Worm (Caenorhabditis elegans): Measurements from ENCODE around the gene ZC250.2.

The ZC250.2 gene

DNA sequence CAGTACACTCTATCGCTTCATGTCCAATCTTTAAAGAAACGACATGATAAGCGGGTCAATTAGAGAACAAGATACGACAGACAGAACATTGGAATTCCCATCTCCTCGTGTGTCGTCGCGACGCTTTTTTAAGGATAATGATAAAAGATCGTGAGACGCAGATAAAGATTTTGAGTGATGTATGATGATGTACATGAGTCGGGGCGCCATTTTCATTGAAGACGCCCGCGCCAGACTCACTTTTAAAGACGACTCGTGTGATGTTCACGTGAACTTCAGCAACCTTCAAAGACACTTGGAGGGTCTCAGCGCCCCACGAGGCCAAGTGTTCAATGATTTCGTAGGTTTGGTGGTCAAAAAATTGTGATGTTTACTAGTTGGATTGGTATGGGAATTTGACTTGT is 23.8 kb upstream of the ZC250.2 start (continued):
- peak; percentile 42 for TF ChIP-seq lin-39 (tag; optimal IDR thresholded peaks at IDR 0.05)

DNA sequence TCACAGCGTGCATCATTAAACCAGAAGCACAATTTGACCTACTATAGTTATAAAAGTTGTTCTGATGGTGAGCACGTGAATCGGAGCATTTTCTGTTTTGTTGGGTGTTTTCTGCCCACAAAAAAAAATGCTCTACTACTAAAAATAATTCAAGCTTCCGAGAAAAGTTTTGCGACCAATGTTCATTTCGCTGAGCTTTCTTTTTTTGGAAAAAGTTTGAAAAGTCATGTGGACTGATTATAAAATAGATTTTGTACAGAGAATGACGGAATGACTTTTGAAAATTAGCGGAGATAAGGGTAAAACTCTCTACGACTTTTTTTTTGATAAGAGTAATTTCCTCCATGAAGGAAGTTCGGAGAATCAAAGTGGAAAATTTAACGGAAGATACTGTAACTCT is 22.6 kb upstream of the ZC250.2 start:
- TF ChIP-seq pqm-1 (tag; optimal IDR thresholded peaks at IDR 0.05): peak; percentile 69
- peak; percentile 81 for TF ChIP-seq elt-2 (tag; optimal IDR thresholded peaks at IDR 0.05)
- no peak for TF ChIP-seq fkh-2 (tag; optimal IDR thresholded peaks at IDR 0.05)
- no peak for TF ChIP-seq nhr-25 (tag; optimal IDR thresholded peaks at IDR 0.05)

DNA sequence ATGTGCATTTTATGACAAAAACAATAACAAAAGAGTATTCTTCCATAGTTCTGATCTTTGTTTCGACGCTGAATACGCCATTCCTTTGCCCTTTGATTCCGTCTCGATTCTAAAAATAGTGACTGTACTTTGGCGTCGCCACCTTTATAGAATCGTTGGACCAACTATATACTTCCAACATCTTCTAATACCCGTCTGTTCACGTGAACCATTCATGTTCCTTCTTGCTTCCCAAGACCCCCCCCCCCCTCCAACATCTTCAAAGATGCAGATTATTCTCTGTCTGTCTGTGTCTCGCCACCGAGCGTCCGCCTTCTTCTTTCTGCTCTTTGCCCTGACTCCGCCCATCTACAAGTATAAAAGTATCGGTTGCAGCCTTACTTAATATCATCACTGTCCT is 22.1 kb upstream of the ZC250.2 start:
- TF ChIP-seq nhr-237 (tag; optimal IDR thresholded peaks at IDR 0.05): no peak
- no peak for TF ChIP-seq ceh-28 (tag; optimal IDR thresholded peaks at IDR 0.05)
- TF ChIP-seq nhr-23 (tag; optimal IDR thresholded peaks at IDR 0.05): peak; percentile 14
- TF ChIP-seq elt-3 (tag; optimal IDR thresholded peaks at IDR 0.05): no peak
- TF ChIP-seq zag-1 (tag; optimal IDR thresholded peaks at IDR 0.05): no peak
- no peak for TF ChIP-seq lin-39 (tag; optimal IDR thresholded peaks at IDR 0.05)
- TF ChIP-seq mdl-1 (tag; optimal IDR thresholded peaks at IDR 0.05): no peak
- TF ChIP-seq fos-1 (tag; optimal IDR thresholded peaks at IDR 0.05): no peak

DNA sequence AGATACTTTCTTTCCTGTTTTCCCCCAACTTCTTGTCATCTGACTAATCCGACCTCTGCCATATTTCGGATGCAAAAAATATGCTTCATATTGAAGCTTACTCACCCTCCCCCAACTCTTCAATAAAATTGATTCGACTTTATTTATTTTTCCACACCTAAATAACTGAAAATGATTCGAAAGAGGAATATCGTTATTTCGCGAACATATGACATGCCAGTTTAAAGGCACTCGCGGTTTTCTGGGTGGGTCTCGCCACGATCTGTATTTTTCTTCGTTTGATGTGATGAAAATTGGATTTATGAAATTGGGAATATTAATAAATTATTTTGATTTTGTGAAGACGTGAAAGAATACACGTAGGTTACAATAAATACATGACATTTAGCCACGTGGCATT is 20.5 kb upstream of the ZC250.2 start, which contains the start of gene F44E7.3:
TSS of gene F44E7.3 (plus strand) at position 319 of the 400 bp plus-strand sequence.
- TF ChIP-seq ztf-4 (tag; optimal IDR thresholded peaks at IDR 0.05) (no peak), lin-15B (tag; optimal IDR thresholded peaks at IDR 0.05) (no peak), ama-1 (optimal IDR thresholded peaks at IDR 0.05) (peak; percentile 26), nhr-23 (tag; optimal IDR thresholded peaks at IDR 0.05) (peak; percentile 27)

DNA sequence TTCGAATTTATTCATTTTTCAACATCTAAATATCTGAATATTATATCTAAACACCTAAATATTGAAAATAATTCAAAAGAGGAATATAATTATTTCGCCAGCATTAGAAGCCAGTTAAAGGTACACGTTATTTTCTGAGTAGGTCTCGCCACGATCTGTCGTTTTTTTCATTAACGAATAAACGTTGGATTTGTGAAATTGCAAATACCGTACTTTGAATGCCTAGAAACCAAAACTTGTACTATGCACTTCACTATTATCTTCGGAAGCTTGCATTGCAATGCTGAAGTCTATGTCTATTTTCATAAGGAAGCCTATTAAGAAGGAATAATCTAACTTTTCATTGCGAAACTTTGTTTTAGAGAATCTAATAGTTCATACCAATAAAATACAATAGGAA is 19.6 kb upstream of the ZC250.2 start:
- TF ChIP-seq fkh-10 (GFP tag; optimal IDR thresholded peaks at IDR 0.05): no peak
- TF ChIP-seq elt-1 (tag; optimal IDR thresholded peaks at IDR 0.05): no peak
- TF ChIP-seq ceh-16 (tag; optimal IDR thresholded peaks at IDR 0.05): no peak
- no peak for TF ChIP-seq nhr-237 (tag; optimal IDR thresholded peaks at IDR 0.05)
- TF ChIP-seq nhr-67 (tag; optimal IDR thresholded peaks at IDR 0.05): no peak
- no peak for TF ChIP-seq unc-62 (GFP tag; optimal IDR thresholded peaks at IDR 0.05)
- no peak for TF ChIP-seq nfya-1 (tag; optimal IDR thresholded peaks at IDR 0.05; ENCODE audit: insufficient read depth)

DNA sequence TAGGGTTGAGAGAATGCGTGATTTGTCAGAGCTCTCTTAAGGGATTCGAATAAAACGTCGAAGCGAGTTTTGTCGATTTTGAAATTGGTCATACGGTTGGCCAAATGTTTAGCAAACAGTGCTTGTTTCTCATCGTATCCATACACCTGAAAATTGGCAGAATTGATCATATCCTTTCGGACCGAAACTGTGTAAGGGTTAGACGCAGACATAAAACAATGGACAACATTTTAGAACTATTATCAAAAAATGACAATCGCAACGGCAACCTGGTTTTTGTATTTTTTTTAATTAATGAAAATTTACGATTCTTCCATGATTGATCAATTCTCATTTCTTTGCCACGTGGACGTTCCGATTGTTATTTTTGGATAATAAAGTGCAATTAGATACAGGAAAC is 18.0 kb upstream of the ZC250.2 start:
- no peak for TF ChIP-seq lsy-12 (tag; optimal IDR thresholded peaks at IDR 0.05)
- no peak for TF ChIP-seq ceh-82 (tag; optimal IDR thresholded peaks at IDR 0.05)
- no peak for TF ChIP-seq nhr-28 (tag; optimal IDR thresholded peaks at IDR 0.05)
- no peak for TF ChIP-seq sea-2 (GFP tag; optimal IDR thresholded peaks at IDR 0.05)
- no peak for TF ChIP-seq nhr-67 (tag; optimal IDR thresholded peaks at IDR 0.05)
- no peak for TF ChIP-seq mml-1 (tag; optimal IDR thresholded peaks at IDR 0.05)
- TF ChIP-seq egl-5 (tag; optimal IDR thresholded peaks at IDR 0.05): no peak
- no peak for TF ChIP-seq ama-1 (optimal IDR thresholded peaks at IDR 0.05)
- TF ChIP-seq zag-1 (tag; optimal IDR thresholded peaks at IDR 0.05): no peak
- TF ChIP-seq elt-1 (tag; optimal IDR thresholded peaks at IDR 0.05): no peak
- no peak for TF ChIP-seq nhr-25 (tag; optimal IDR thresholded peaks at IDR 0.05)
- no peak for TF ChIP-seq pha-4 (tag; optimal IDR thresholded peaks at IDR 0.05)
- TF ChIP-seq aly-2 (tag; optimal IDR thresholded peaks at IDR 0.05): no peak
- TF ChIP-seq nhr-77 (tag; optimal IDR thresholded peaks at IDR 0.05): no peak
- no peak for TF ChIP-seq R02D3.7 (tag; optimal IDR thresholded peaks at IDR 0.05)
- TF ChIP-seq nhr-43 (tag; optimal IDR thresholded peaks at IDR 0.05; ENCODE audit: poor library complexity, severe bottlenecking): no peak
- TF ChIP-seq fkh-2 (tag; optimal IDR thresholded peaks at IDR 0.05): no peak
- TF ChIP-seq pqm-1 (tag; optimal IDR thresholded peaks at IDR 0.05): no peak
- TF ChIP-seq egl-27 (tag; optimal IDR thresholded peaks at IDR 0.05): no peak
- TF ChIP-seq eor-1 (tag; optimal IDR thresholded peaks at IDR 0.05): no peak
